Worm (Caenorhabditis elegans) whole organism, L3 larva: ENCODE results near the gene srbc-41.

Experiments
- R02D3.7 ChIP-seq: fragments of 150-350 bp; optimal IDR thresholded peaks from 2 replicates; lab custom pipeline; 2014; ENCODE audit warnings: missing biosample characterization, missing genetic modification characterization
- ceh-82 ChIP-seq: fragments of 150-350 bp; optimal IDR thresholded peaks from 2 replicates; lab custom pipeline; 2014; ENCODE audit warnings: missing biosample characterization, missing genetic modification characterization
- elt-1 ChIP-seq: fragments of 150-350 bp; optimal IDR thresholded peaks from 2 replicates; lab custom pipeline; 2014; ENCODE audit warnings: missing biosample characterization, missing genetic modification characterization
- eor-1 ChIP-seq, 2 experiments: fragments of 150-350 bp; optimal IDR thresholded peaks; 2 replicates each; lab custom pipeline; 2014 to 2018; ENCODE audit warnings: missing biosample characterization in 2 of 2, missing genetic modification characterization in 2 of 2
- lin-15B ChIP-seq: fragments of 150-350 bp; optimal IDR thresholded peaks from 2 replicates; lab custom pipeline; 2014; ENCODE audit warnings: missing biosample characterization, missing genetic modification characterization
- nfya-1 ChIP-seq: sonication (generic microtip); optimal IDR thresholded peaks from 2 replicates; lab custom pipeline; 2017; ENCODE audit warnings: missing genetic modification characterization, mild to moderate bottlenecking, missing compliant biosample characterization, antibody characterized with exemption, moderate library complexity; ENCODE audit not compliant: insufficient read depth
- nhr-28 ChIP-seq: fragments of 150-350 bp; optimal IDR thresholded peaks from 2 replicates; lab custom pipeline; 2014; ENCODE audit warnings: missing biosample characterization, missing genetic modification characterization
- pha-4 ChIP-seq: fragments of 150-350 bp; optimal IDR thresholded peaks from 2 replicates; lab custom pipeline; 2014; ENCODE audit warnings: missing biosample characterization, missing genetic modification reagents, missing genetic modification characterization
- ztf-11 ChIP-seq: fragments of 150-350 bp; optimal IDR thresholded peaks from 2 replicates; lab custom pipeline; 2014; ENCODE audit warnings: missing biosample characterization, missing genetic modification characterization

DNA sequence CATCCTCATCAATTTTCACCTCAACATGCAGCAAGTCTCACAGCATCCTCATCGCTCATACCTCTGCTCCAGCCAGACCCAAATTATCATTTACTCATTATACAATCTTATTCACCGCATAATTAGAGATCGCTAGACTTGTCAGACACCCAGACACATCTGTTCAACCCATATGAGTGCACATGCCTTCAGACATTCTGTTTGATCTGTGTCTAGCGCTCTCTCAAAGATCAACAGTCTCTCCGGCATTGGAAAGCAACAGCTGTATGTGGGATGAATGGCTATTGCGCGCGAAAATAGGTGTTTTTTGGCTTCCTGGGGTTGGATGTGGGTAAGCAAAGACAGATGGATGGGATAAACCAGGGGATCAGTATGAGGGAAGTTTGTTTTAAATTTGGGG, 42.0 kb downstream of the srbc-41 start:
- TF ChIP-seq ceh-82 (tag; lab: Kevin White, UChicago) (no peak), elt-1 (tag; lab: Kevin White, UChicago) (no peak), eor-1 (tag; optimal IDR thresholded peaks at IDR 0.05; lab: Kevin White, UChicago) (no peak), nfya-1 (tag; lab: Kevin White, UChicago) (no peak), pha-4 (tag; lab: Kevin White, UChicago) (no peak), ztf-11 (no peak), lin-15B (tag; lab: Kevin White, UChicago) (no peak), R02D3.7 (tag; lab: Kevin White, UChicago) (no peak), nhr-28 (no peak)
